Worm (Caenorhabditis elegans) whole organism, late embryonic: ENCODE measurements around the gene F53H2.3.

Experiments
- ahr-1 ChIP-seq: sonication (generic microtip); optimal IDR thresholded peaks from 2 replicates; lab custom pipeline; 2016; ENCODE audit warnings: missing genetic modification characterization, missing compliant biosample characterization
- ceh-18 ChIP-seq: sonication (generic microtip); optimal IDR thresholded peaks from 2 replicates; lab custom pipeline; 2016; ENCODE audit warnings: missing genetic modification characterization, missing compliant biosample characterization
- ceh-19 ChIP-seq: fragments of 200-800 bp; sonication (Bioruptor generic); optimal IDR thresholded peaks from 2 replicates; lab custom pipeline; 2018; ENCODE audit warnings: mild to moderate bottlenecking, missing genetic modification characterization, missing compliant biosample characterization
- ceh-22 ChIP-seq: sonication (generic microtip); optimal IDR thresholded peaks from 2 replicates; lab custom pipeline; 2017; ENCODE audit warnings: missing biosample characterization, missing genetic modification characterization
- ceh-30 ChIP-seq: fragments of 150-350 bp; optimal IDR thresholded peaks from 2 replicates; lab custom pipeline; 2014; ENCODE audit warnings: missing biosample characterization, missing genetic modification characterization
- ceh-34 ChIP-seq: sonication (generic microtip); optimal IDR thresholded peaks from 2 replicates; lab custom pipeline; 2016; ENCODE audit warnings: mild to moderate bottlenecking, missing genetic modification characterization, missing compliant biosample characterization
- che-1 ChIP-seq: sonication (generic microtip); optimal IDR thresholded peaks from 2 replicates; lab custom pipeline; 2016; ENCODE audit warnings: mild to moderate bottlenecking, missing genetic modification characterization, missing compliant biosample characterization
- dmd-4 ChIP-seq: sonication (generic microtip); optimal IDR thresholded peaks from 2 replicates; lab custom pipeline; 2016; ENCODE audit warnings: borderline replicate concordance, missing genetic modification characterization, missing compliant biosample characterization
- elt-2 ChIP-seq: sonication (generic microtip); optimal IDR thresholded peaks from 2 replicates; lab custom pipeline; 2016; ENCODE audit warnings: missing genetic modification reagents, missing genetic modification characterization, missing compliant biosample characterization
- fax-1 ChIP-seq: sonication (generic microtip); optimal IDR thresholded peaks from 2 replicates; lab custom pipeline; 2016; ENCODE audit warnings: missing genotype, missing genetic modification characterization, missing compliant biosample characterization
- fkh-10 ChIP-seq: fragments of 150-350 bp; optimal IDR thresholded peaks from 2 replicates; lab custom pipeline; 2014; ENCODE audit warnings: missing biosample characterization, missing genetic modification reagents, missing genetic modification characterization
- fkh-6 ChIP-seq: sonication (generic microtip); optimal IDR thresholded peaks from 2 replicates; lab custom pipeline; 2016; ENCODE audit warnings: missing genetic modification characterization, missing compliant biosample characterization
- gmeb-2 ChIP-seq: sonication (generic microtip); optimal IDR thresholded peaks from 2 replicates; lab custom pipeline; 2016; ENCODE audit warnings: missing genetic modification characterization, inconsistent platforms, missing compliant biosample characterization
- hlh-15 ChIP-seq: sonication (generic microtip); optimal IDR thresholded peaks from 2 replicates; lab custom pipeline; 2016; ENCODE audit warnings: missing genetic modification characterization, missing compliant biosample characterization
- hlh-30 ChIP-seq: sonication (generic microtip); optimal IDR thresholded peaks from 2 replicates; lab custom pipeline; 2017; ENCODE audit warnings: antibody characterized with exemption, missing genetic modification characterization, missing compliant biosample characterization; ENCODE audit not compliant: insufficient read depth
- hlh-6 ChIP-seq: sonication (generic microtip); optimal IDR thresholded peaks from 2 replicates; lab custom pipeline; 2016; ENCODE audit warnings: missing genotype, missing genetic modification characterization, missing compliant biosample characterization
- hlh-8 ChIP-seq: sonication (generic microtip); optimal IDR thresholded peaks from 2 replicates; lab custom pipeline; 2016; ENCODE audit warnings: missing genotype, missing genetic modification characterization, missing compliant biosample characterization
- lin-11 ChIP-seq: fragments of 200-800 bp; sonication (Bioruptor generic); optimal IDR thresholded peaks from 2 replicates; lab custom pipeline; 2018; ENCODE audit warnings: mild to moderate bottlenecking, missing genetic modification characterization, missing compliant biosample characterization
- mec-3 ChIP-seq: sonication (generic microtip); optimal IDR thresholded peaks from 2 replicates; lab custom pipeline; 2016; ENCODE audit warnings: borderline replicate concordance, missing genetic modification characterization, missing compliant biosample characterization
- nfya-1 ChIP-seq: sonication (generic microtip); optimal IDR thresholded peaks from 2 replicates; lab custom pipeline; 2017; ENCODE audit warnings: missing genetic modification characterization, mild to moderate bottlenecking, missing compliant biosample characterization, antibody characterized with exemption, moderate library complexity
- nhr-11 ChIP-seq: fragments of 150-350 bp; optimal IDR thresholded peaks from 2 replicates; lab custom pipeline; 2014; ENCODE audit warnings: missing biosample characterization, missing genetic modification characterization
- nhr-232 ChIP-seq: sonication (generic microtip); optimal IDR thresholded peaks from 2 replicates; lab custom pipeline; 2016; ENCODE audit warnings: missing genetic modification characterization, missing compliant biosample characterization
- npax-4 ChIP-seq: sonication (generic microtip); optimal IDR thresholded peaks from 2 replicates; lab custom pipeline; 2016; ENCODE audit warnings: missing genetic modification characterization, missing compliant biosample characterization
- pax-1 ChIP-seq: fragments of 150-350 bp; optimal IDR thresholded peaks from 2 replicates; lab custom pipeline; 2014; ENCODE audit warnings: missing biosample characterization, missing genetic modification characterization
- pha-2 ChIP-seq: sonication (generic microtip); optimal IDR thresholded peaks from 2 replicates; lab custom pipeline; 2017; ENCODE audit warnings: mild to moderate bottlenecking, missing genetic modification characterization, missing compliant biosample characterization
- pros-1 ChIP-seq: fragments of 150-350 bp; optimal IDR thresholded peaks from 2 replicates; lab custom pipeline; 2014; ENCODE audit warnings: missing biosample characterization, missing genetic modification reagents, missing genetic modification characterization
- ref-2 ChIP-seq: sonication (generic microtip); optimal IDR thresholded peaks from 2 replicates; lab custom pipeline; 2016; ENCODE audit warnings: missing genetic modification characterization, missing compliant biosample characterization
- rnt-1 ChIP-seq: sonication (generic microtip); optimal IDR thresholded peaks from 2 replicates; lab custom pipeline; 2016; ENCODE audit warnings: missing genetic modification characterization, missing compliant biosample characterization
- sdc-2 ChIP-seq: sonication (generic microtip); optimal IDR thresholded peaks from 2 replicates; lab custom pipeline; 2016; ENCODE audit warnings: missing genotype, missing genetic modification characterization, missing compliant biosample characterization
- sox-2 ChIP-seq: fragments of 200-800 bp; sonication (Bioruptor generic); IDR thresholded peaks from 2 replicates; pipeline ENCODE4 v1.3.6; 2022; ENCODE audit warnings: missing genetic modification reagents, missing genetic modification characterization, missing compliant biosample characterization
- sox-4 ChIP-seq: sonication (generic microtip); optimal IDR thresholded peaks from 2 replicates; lab custom pipeline; 2017; ENCODE audit warnings: mild to moderate bottlenecking, missing genetic modification characterization, inconsistent platforms, missing compliant biosample characterization
- syd-9 ChIP-seq: sonication (generic microtip); optimal IDR thresholded peaks from 2 replicates; lab custom pipeline; 2016; ENCODE audit warnings: mild to moderate bottlenecking, missing genetic modification characterization, moderate library complexity, missing compliant biosample characterization
- unc-42 ChIP-seq: sonication (generic microtip); optimal IDR thresholded peaks from 2 replicates; lab custom pipeline; 2016; ENCODE audit warnings: missing genotype, missing genetic modification characterization, missing compliant biosample characterization
- unc-55 ChIP-seq: sonication (generic microtip); optimal IDR thresholded peaks from 2 replicates; lab custom pipeline; 2017; ENCODE audit warnings: missing biosample characterization, missing genetic modification reagents, missing genetic modification characterization

Gene F53H2.3

ce11 chrV:20423428-20423827, 11.9 kb upstream of the F53H2.3 start:
- TF ChIP-seq fkh-6 (tag; lab: Kevin White, UChicago) (no peak), elt-2 (tag; lab: Kevin White, UChicago) (peak; percentile 9)

DNA sequence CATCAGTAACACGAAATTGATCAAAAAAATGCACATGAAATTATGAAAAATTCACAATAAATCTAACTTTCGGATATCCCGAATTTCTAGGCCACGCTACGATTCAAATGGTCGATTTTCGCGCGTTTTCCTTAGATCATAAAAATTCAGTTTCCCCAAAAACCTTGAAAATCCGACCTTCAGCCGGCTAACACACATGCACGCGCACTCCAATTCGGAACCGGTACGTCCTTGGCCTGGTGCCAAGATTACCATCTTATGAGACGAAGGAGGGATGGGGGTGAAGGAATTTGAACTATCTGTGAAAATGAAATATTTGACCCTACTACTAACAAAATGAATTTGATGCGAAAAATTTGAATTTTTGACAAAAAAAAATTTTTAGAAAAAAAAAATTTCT, 11.2 kb upstream of the F53H2.3 start:
- TF ChIP-seq nhr-11 (tag; lab: Kevin White, UChicago) (no peak), rnt-1 (tag; lab: Kevin White, UChicago) (no peak), ceh-19 (GFP tag; lab: Kevin White, UChicago) (no peak), che-1 (tag; lab: Kevin White, UChicago) (no peak), hlh-15 (no peak), syd-9 (tag; lab: Kevin White, UChicago) (no peak), sox-4 (tag; lab: Kevin White, UChicago) (no peak), lin-11 (no peak), unc-42 (no peak), elt-2 (tag; lab: Kevin White, UChicago) (no peak)

DNA sequence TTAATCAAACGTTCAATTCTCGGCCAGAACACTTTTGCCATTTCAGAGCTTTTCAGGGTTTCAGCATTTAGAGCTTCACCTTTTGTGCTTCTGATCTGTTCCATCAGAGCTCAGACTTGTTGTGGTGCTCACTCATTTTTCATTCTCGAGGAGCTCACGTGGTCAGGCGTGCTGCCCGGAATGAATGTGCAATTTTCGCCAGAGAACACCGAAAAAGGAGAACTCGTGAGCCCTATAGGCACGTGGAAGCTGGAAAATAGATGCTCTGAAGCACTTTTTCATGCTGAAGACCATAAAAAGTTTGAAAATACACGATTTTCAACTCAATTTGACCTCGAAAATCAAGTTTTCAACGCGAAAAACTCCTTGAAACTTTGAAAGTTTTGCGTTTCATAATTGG, 8.1 kb upstream of the F53H2.3 start:
- TF ChIP-seq pros-1 (no peak), ref-2 (tag; lab: Kevin White, UChicago) (no peak), ceh-18 (tag; lab: Kevin White, UChicago) (no peak), npax-4 (tag; lab: Kevin White, UChicago) (no peak), pax-1 (tag; lab: Kevin White, UChicago) (no peak), hlh-8 (no peak), nhr-232 (tag; lab: Kevin White, UChicago) (no peak), mec-3 (tag; lab: Kevin White, UChicago) (no peak), sdc-2 (tag; lab: Kevin White, UChicago) (no peak), pha-2 (tag; lab: Kevin White, UChicago) (no peak), rnt-1 (tag; lab: Kevin White, UChicago) (no peak), unc-55 (GFP tag; lab: Kevin White, UChicago) (no peak), fax-1 (tag; lab: Kevin White, UChicago) (no peak), ceh-34 (tag; lab: Kevin White, UChicago) (no peak), hlh-30 (tag; lab: Kevin White, UChicago) (no peak), gmeb-2 (tag; lab: Kevin White, UChicago) (no peak), ceh-22 (tag; lab: Kevin White, UChicago) (no peak)

ce11 chrV:20418768-20419167, 7.2 kb upstream of the F53H2.3 start:
- TF ChIP-seq ceh-30 (tag; lab: Kevin White, UChicago) = no peak
- TF ChIP-seq elt-2 (tag; lab: Kevin White, UChicago) = peak; percentile 20
- TF ChIP-seq hlh-30 (tag; lab: Kevin White, UChicago) = peak; percentile 77

- peak; percentile 19 for TF ChIP-seq nfya-1 (tag; lab: Kevin White, UChicago)
- peak; percentile 36 for TF ChIP-seq hlh-30 (tag; lab: Kevin White, UChicago)
- no peak for TF ChIP-seq dmd-4
These were observed 6.2 kb upstream of the F53H2.3 start for ce11 chrV:20417809-20418208.

DNA sequence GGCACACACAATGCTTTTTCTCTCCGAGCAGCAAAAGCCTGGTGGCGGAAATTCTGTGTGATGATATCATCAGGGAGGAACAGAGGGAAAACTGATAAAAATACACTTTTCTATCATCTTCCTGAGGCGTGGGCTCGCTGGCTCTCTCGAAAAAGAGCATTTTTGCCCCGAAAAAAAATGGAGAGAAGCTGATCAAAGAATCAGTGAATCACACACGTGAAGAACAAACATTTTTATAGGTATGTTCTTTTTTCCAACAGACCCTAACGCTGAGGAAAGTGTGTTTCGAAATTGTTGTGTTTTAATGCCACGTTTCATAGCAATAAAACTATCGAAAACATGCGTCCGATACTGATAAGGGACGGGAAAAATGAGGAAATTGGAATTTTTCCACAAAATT, 5.2 kb upstream of the F53H2.3 start:
- TF ChIP-seq sox-2 (GFP tag; lab: Robert Waterston, UW) (no peak), elt-2 (tag; lab: Kevin White, UChicago) (peak; percentile 5)

ce11 chrV:20416335-20416734, 4.8 kb upstream of the F53H2.3 start:
- TF ChIP-seq nhr-11 (tag; lab: Kevin White, UChicago) = no peak
- no peak for TF ChIP-seq hlh-15
- TF ChIP-seq fkh-10 (GFP tag; lab: Kevin White, UChicago) = no peak
- no peak for TF ChIP-seq mec-3 (tag; lab: Kevin White, UChicago)
- no peak for TF ChIP-seq unc-55 (GFP tag; lab: Kevin White, UChicago)
- no peak for TF ChIP-seq syd-9 (tag; lab: Kevin White, UChicago)
- TF ChIP-seq unc-42 = no peak
- TF ChIP-seq ahr-1 (tag; lab: Kevin White, UChicago) = no peak
- TF ChIP-seq sdc-2 (tag; lab: Kevin White, UChicago) = no peak
- no peak for TF ChIP-seq hlh-6
